Worm (Caenorhabditis elegans): ENCODE data around the gene T09F5.2.
"Not testable (repeated sequence)": the region's sequence is repeated elsewhere in the genome, so short reads cannot be mapped to it uniquely, and the experiment has no call there.

The T09F5.2 gene

ce11 chrV:15150661-15151060 lies at the start of gene T09F5.2:
Gene T09F5.2 (plus strand): TSS chrV:15150961.
- TF ChIP-seq ets-4 (tag; optimal IDR thresholded peaks at IDR 0.05): no peak
- no peak for TF ChIP-seq ceh-14 (tag; optimal IDR thresholded peaks at IDR 0.05)
- no peak for TF ChIP-seq T23F11.4 (GFP tag; optimal IDR thresholded peaks at IDR 0.05)
- no peak for TF ChIP-seq pat-9 (tag; optimal IDR thresholded peaks at IDR 0.05)
- no peak for TF ChIP-seq hlh-30 (tag; optimal IDR thresholded peaks at IDR 0.05; ENCODE audit: insufficient read depth)
- no peak for TF ChIP-seq elt-2 (tag; optimal IDR thresholded peaks at IDR 0.05)
- TF ChIP-seq dmd-4 (tag; optimal IDR thresholded peaks at IDR 0.05; ENCODE audit: borderline replicate concordance): no peak
- TF ChIP-seq F13H6.1 (tag; optimal IDR thresholded peaks at IDR 0.05): no peak

- TF ChIP-seq ceh-2 (tag; optimal IDR thresholded peaks at IDR 0.05); hlh-30 (tag; optimal IDR thresholded peaks at IDR 0.05; ENCODE audit: insufficient read depth); ref-2 (tag; optimal IDR thresholded peaks at IDR 0.05): not testable (repeated sequence)
These were observed 44.7 kb upstream of the T09F5.2 start, which contains the start of gene C01G10.14 for ce11 chrV:15105893-15106598. Gene C01G10.14 (minus strand): TSS chrV:15105943.

ce11 chrV:15109260-15109659 lies 41.5 kb upstream of the T09F5.2 start, which contains the start of gene Y75B12A.2:
Gene Y75B12A.2 (plus strand): TSS chrV:15109560.
- no peak for TF ChIP-seq unc-3 (GFP tag; conservative IDR thresholded peaks at IDR 0.05)
- TF ChIP-seq unc-3 (tag; optimal IDR thresholded peaks at IDR 0.05): no peak
- TF ChIP-seq unc-55 (GFP tag; optimal IDR thresholded peaks at IDR 0.05): no peak
- no peak for TF ChIP-seq fkh-6 (tag; optimal IDR thresholded peaks at IDR 0.05)
- TF ChIP-seq lim-6 (tag; optimal IDR thresholded peaks at IDR 0.05): no peak
- TF ChIP-seq K02D7.2 (tag; optimal IDR thresholded peaks at IDR 0.05): no peak
- no peak for TF ChIP-seq elt-2 (tag; optimal IDR thresholded peaks at IDR 0.05)
- no peak for TF ChIP-seq odd-2 (tag; optimal IDR thresholded peaks at IDR 0.05)
- no peak for TF ChIP-seq ceh-24 (tag; optimal IDR thresholded peaks at IDR 0.05)
- no peak for TF ChIP-seq sdc-2 (tag; optimal IDR thresholded peaks at IDR 0.05)
- TF ChIP-seq ceh-14 (tag; optimal IDR thresholded peaks at IDR 0.05): no peak
- TF ChIP-seq hlh-15 (tag; optimal IDR thresholded peaks at IDR 0.05): no peak
- TF ChIP-seq ceh-45 (GFP tag; IDR thresholded peaks at IDR 0.05): no peak

DNA sequence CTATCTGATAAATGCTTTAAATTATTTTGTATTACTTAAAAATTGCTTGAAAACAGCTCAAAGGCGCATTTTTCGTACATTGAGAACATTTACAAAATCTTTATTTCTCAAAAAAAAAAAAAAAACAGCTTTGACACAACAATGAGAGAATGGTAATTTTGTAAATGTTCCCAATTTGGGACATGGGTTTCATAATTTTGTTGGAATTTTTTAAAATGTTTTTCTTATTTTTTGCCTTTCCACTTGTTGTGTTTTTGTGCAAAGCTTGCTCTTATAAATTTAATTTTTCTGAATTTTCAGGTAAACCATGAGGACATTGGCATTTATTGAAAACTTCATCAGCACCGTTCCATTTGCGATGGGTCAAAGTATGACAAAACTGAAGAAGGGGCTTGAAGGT lies 39.1 kb upstream of the T09F5.2 start, which contains the start of gene T01G5.7:
Gene T01G5.7, plus strand, starts transcription at position 301 of the 400 bp plus-strand sequence.
- TF ChIP-seq ceh-34 (tag; optimal IDR thresholded peaks at IDR 0.05): no peak
- no peak for TF ChIP-seq gmeb-2 (tag; optimal IDR thresholded peaks at IDR 0.05)
- no peak for TF ChIP-seq ceh-22 (tag; optimal IDR thresholded peaks at IDR 0.05)
- no peak for TF ChIP-seq unc-86 (tag; optimal IDR thresholded peaks at IDR 0.05)
- TF ChIP-seq pha-2 (tag; optimal IDR thresholded peaks at IDR 0.05): no peak
- no peak for TF ChIP-seq mec-3 (tag; optimal IDR thresholded peaks at IDR 0.05; ENCODE audit: borderline replicate concordance)
- TF ChIP-seq rnt-1 (tag; optimal IDR thresholded peaks at IDR 0.05): no peak
- TF ChIP-seq ceh-2 (tag; optimal IDR thresholded peaks at IDR 0.05): no peak
- TF ChIP-seq hlh-6 (tag; optimal IDR thresholded peaks at IDR 0.05): no peak
- TF ChIP-seq che-1 (tag; optimal IDR thresholded peaks at IDR 0.05): no peak
- no peak for TF ChIP-seq ceh-14 (tag; optimal IDR thresholded peaks at IDR 0.05)
- TF ChIP-seq fkh-6 (tag; optimal IDR thresholded peaks at IDR 0.05): no peak
- no peak for TF ChIP-seq sox-2 (GFP tag; IDR thresholded peaks at IDR 0.05)

ce11 chrV:15113992-15114391 lies 36.8 kb upstream of the T09F5.2 start, which contains the start of gene T01G5.6:
Gene T01G5.6 (minus strand): TSS chrV:15114092.
- no peak for TF ChIP-seq hlh-13 (GFP tag; optimal IDR thresholded peaks at IDR 0.05)
- TF ChIP-seq pha-2 (tag; optimal IDR thresholded peaks at IDR 0.05): no peak
- TF ChIP-seq nhr-232 (tag; optimal IDR thresholded peaks at IDR 0.05): no peak
- no peak for TF ChIP-seq ceh-14 (tag; optimal IDR thresholded peaks at IDR 0.05)
- no peak for TF ChIP-seq sox-4 (tag; optimal IDR thresholded peaks at IDR 0.05)
- no peak for TF ChIP-seq unc-42 (tag; optimal IDR thresholded peaks at IDR 0.05)
- no peak for TF ChIP-seq elt-2 (tag; optimal IDR thresholded peaks at IDR 0.05)
- no peak for TF ChIP-seq ceh-31 (tag; optimal IDR thresholded peaks at IDR 0.05)
- no peak for TF ChIP-seq ahr-1 (tag; optimal IDR thresholded peaks at IDR 0.05)
- TF ChIP-seq zip-5 (tag; optimal IDR thresholded peaks at IDR 0.05): no peak
- no peak for TF ChIP-seq ceh-45 (GFP tag; IDR thresholded peaks at IDR 0.05)
- TF ChIP-seq pag-3 (tag; optimal IDR thresholded peaks at IDR 0.05; ENCODE audit: borderline replicate concordance): no peak
- no peak for TF ChIP-seq lin-11 (tag; optimal IDR thresholded peaks at IDR 0.05)
- no peak for TF ChIP-seq sox-2 (GFP tag; IDR thresholded peaks at IDR 0.05)
- TF ChIP-seq fax-1 (tag; optimal IDR thresholded peaks at IDR 0.05): no peak
- no peak for TF ChIP-seq ceh-30 (tag; optimal IDR thresholded peaks at IDR 0.05)
- TF ChIP-seq pha-4 (tag; optimal IDR thresholded peaks at IDR 0.05): no peak

All from whole organism, late embryonic.